Worm (Caenorhabditis elegans): ENCODE measurements around the gene citk-1.

Gene citk-1

DNA sequence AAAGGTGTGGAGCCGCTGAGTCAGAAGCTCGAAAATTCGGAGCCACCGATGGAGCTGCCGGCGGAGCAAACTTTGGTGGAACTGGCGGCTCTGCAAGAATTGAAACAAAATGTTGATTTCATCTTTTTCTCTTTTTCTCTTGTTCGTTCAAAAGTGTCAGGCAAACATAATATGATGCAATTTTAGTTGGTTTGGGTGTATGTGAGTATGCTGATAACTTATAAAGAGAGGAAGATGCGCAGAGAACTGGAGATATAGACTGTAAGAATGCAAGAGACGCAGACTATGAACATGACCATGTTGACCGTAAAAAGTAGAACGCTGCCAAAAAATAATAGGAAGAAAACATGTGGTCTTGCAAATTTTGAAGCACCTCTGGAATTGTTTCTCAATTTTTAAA is 45.4 kb downstream of the citk-1 start (continued):
- TF ChIP-seq lin-13 (GFP tag; optimal IDR thresholded peaks at IDR 0.05) (no peak), nhr-6 (tag; optimal IDR thresholded peaks at IDR 0.05) (no peak), unc-55 (GFP tag; optimal IDR thresholded peaks at IDR 0.05) (no peak), ama-1 (optimal IDR thresholded peaks at IDR 0.05) (no peak), mab-5 (tag; optimal IDR thresholded peaks at IDR 0.05) (no peak), ztf-1 (GFP tag; conservative IDR thresholded peaks at IDR 0.05) (no peak), ztf-11 (tag; optimal IDR thresholded peaks at IDR 0.05) (no peak), nhr-21 (tag; optimal IDR thresholded peaks at IDR 0.05) (no peak), dmd-4 (tag; optimal IDR thresholded peaks at IDR 0.05) (no peak), alr-1 (tag; optimal IDR thresholded peaks at IDR 0.05) (no peak), nhr-11 (tag; optimal IDR thresholded peaks at IDR 0.05) (no peak), Y55F3AM.14 (GFP tag; optimal IDR thresholded peaks at IDR 0.05) (no peak), nhr-129 (tag; optimal IDR thresholded peaks at IDR 0.05) (peak; percentile 100), nhr-25 (tag; optimal IDR thresholded peaks at IDR 0.05) (peak; percentile 54), sem-4 (tag; optimal IDR thresholded peaks at IDR 0.05) (no peak), lin-11 (tag; optimal IDR thresholded peaks at IDR 0.05) (no peak), F13H6.1 (tag; optimal IDR thresholded peaks at IDR 0.05) (peak; percentile 29), ZK546.5 (tag; optimal IDR thresholded peaks at IDR 0.05) (no peak), unc-39 (tag; optimal IDR thresholded peaks at IDR 0.05) (no peak), C34F6.9 (tag; optimal IDR thresholded peaks at IDR 0.05) (peak; percentile 27), lsy-2 (tag; optimal IDR thresholded peaks at IDR 0.05) (peak in 1 of 2 experiments; percentile 57)

- TF ChIP-seq snpc-4 (tag; optimal IDR thresholded peaks at IDR 0.05) (no peak), lin-39 (tag; optimal IDR thresholded peaks at IDR 0.05) (no peak), peb-1 (tag; optimal IDR thresholded peaks at IDR 0.05) (no peak), elt-1 (tag; optimal IDR thresholded peaks at IDR 0.05) (no peak), lsy-2 (tag; optimal IDR thresholded peaks at IDR 0.05) (peak in 1 of 2 experiments; percentile 57), crh-2 (tag; optimal IDR thresholded peaks at IDR 0.05) (no peak), lin-11 (tag; optimal IDR thresholded peaks at IDR 0.05) (no peak), F13H6.1 (tag; optimal IDR thresholded peaks at IDR 0.05) (no peak), nhr-6 (tag; optimal IDR thresholded peaks at IDR 0.05) (no peak), ztf-11 (tag; optimal IDR thresholded peaks at IDR 0.05) (no peak), aly-2 (tag; optimal IDR thresholded peaks at IDR 0.05) (no peak), dmd-4 (tag; optimal IDR thresholded peaks at IDR 0.05) (no peak), ZK546.5 (tag; optimal IDR thresholded peaks at IDR 0.05) (no peak), fos-1 (tag; optimal IDR thresholded peaks at IDR 0.05) (peak; percentile 55), zag-1 (tag; optimal IDR thresholded peaks at IDR 0.05) (no peak), nhr-23 (tag; optimal IDR thresholded peaks at IDR 0.05) (no peak), ztf-4 (tag; optimal IDR thresholded peaks at IDR 0.05) (no peak), nhr-237 (tag; optimal IDR thresholded peaks at IDR 0.05) (no peak), ama-1 (optimal IDR thresholded peaks at IDR 0.05) (no peak), Y55F3AM.14 (GFP tag; optimal IDR thresholded peaks at IDR 0.05) (no peak), sem-4 (tag; optimal IDR thresholded peaks at IDR 0.05) (no peak), nhr-11 (tag; optimal IDR thresholded peaks at IDR 0.05) (no peak), unc-62 (GFP tag; optimal IDR thresholded peaks at IDR 0.05) (no peak), sma-3 (GFP tag; optimal IDR thresholded peaks at IDR 0.05) (no peak), nhr-25 (tag; optimal IDR thresholded peaks at IDR 0.05) (no peak), mdl-1 (tag; optimal IDR thresholded peaks at IDR 0.05) (no peak), C34F6.9 (tag; optimal IDR thresholded peaks at IDR 0.05) (no peak), sma-9 (GFP tag; optimal IDR thresholded peaks at IDR 0.05) (peak; percentile 3), sma-9 (tag; optimal IDR thresholded peaks at IDR 0.05) (no peak), alr-1 (tag; optimal IDR thresholded peaks at IDR 0.05) (no peak), blmp-1 (tag; optimal IDR thresholded peaks at IDR 0.05; ENCODE audit: insufficient read depth) (peak; percentile 1), nhr-21 (tag; optimal IDR thresholded peaks at IDR 0.05) (no peak), skn-1 (tag; optimal IDR thresholded peaks at IDR 0.05) (no peak), nhr-10 (tag; optimal IDR thresholded peaks at IDR 0.05) (no peak), ztf-1 (GFP tag; conservative IDR thresholded peaks at IDR 0.05) (no peak), unc-55 (GFP tag; optimal IDR thresholded peaks at IDR 0.05) (no peak)
Measured at ce11 chrII:13954979-13955378, 46.3 kb downstream of the citk-1 start.

- TF ChIP-seq sma-9 (GFP tag; optimal IDR thresholded peaks at IDR 0.05) (peak; percentile 20), sma-9 (tag; optimal IDR thresholded peaks at IDR 0.05) (no peak), R02D3.7 (tag; optimal IDR thresholded peaks at IDR 0.05) (no peak), C34F6.9 (tag; optimal IDR thresholded peaks at IDR 0.05) (no peak), nhr-12 (tag; optimal IDR thresholded peaks at IDR 0.05) (no peak), crh-2 (tag; optimal IDR thresholded peaks at IDR 0.05) (peak; percentile 29), fos-1 (tag; optimal IDR thresholded peaks at IDR 0.05) (peak; percentile 59), nhr-129 (tag; optimal IDR thresholded peaks at IDR 0.05) (peak; percentile 8), ceh-82 (tag; optimal IDR thresholded peaks at IDR 0.05) (no peak), gmeb-1 (tag; optimal IDR thresholded peaks at IDR 0.05) (peak; percentile 38)
Measured at ce11 chrII:13956529-13956928, 47.8 kb downstream of the citk-1 start.

Data from whole organism, L2 larva.